Fruit fly (Drosophila melanogaster) whole organism, pupa: ENCODE data around the gene CG43321.

Experiments used
- CG10348 ChIP-seq: fragments of 200-800 bp; sonication (Bioruptor generic); IDR thresholded peaks from 2 replicates; pipeline ENCODE4 v1.3.6; 2022; ENCODE audit warnings: missing biosample characterization, missing genetic modification characterization
- CG12605 ChIP-seq: fragments of 200-800 bp; sonication (Bioruptor generic); IDR thresholded peaks from 2 replicates; pipeline ENCODE4 v1.3.6; 2022; ENCODE audit warnings: missing biosample characterization, missing genetic modification characterization
- CG13204 ChIP-seq: fragments of 200-800 bp; sonication (Bioruptor generic); optimal IDR thresholded peaks from 2 replicates; lab custom pipeline; 2018; ENCODE audit warnings: missing biosample characterization, mild to moderate bottlenecking, missing genetic modification characterization, moderate library complexity
- CG14655 ChIP-seq: fragments of 200-800 bp; sonication (Bioruptor generic); optimal IDR thresholded peaks from 3 replicates; lab custom pipeline; 2017; ENCODE audit warnings: mild to moderate bottlenecking, missing biosample characterization, missing genetic modification reagents, missing genetic modification characterization
- CG15710 ChIP-seq: fragments of 200-800 bp; sonication (Bioruptor generic); optimal IDR thresholded peaks from 2 replicates; lab custom pipeline; 2018; ENCODE audit warnings: missing biosample characterization, mild to moderate bottlenecking, missing genetic modification characterization, moderate library complexity
- CG17806 ChIP-seq: fragments of 200-800 bp; sonication (Bioruptor generic); optimal IDR thresholded peaks from 2 replicates; lab custom pipeline; 2018; ENCODE audit warnings: missing biosample characterization, mild to moderate bottlenecking, missing genetic modification characterization, moderate library complexity
- CG32121 ChIP-seq: fragments of 200-800 bp; sonication (Bioruptor generic); IDR thresholded peaks from 2 replicates; pipeline ENCODE4 v1.3.6; 2022; ENCODE audit warnings: missing biosample characterization, missing genetic modification characterization
- CG34367 ChIP-seq: fragments of 200-800 bp; sonication (Bioruptor generic); optimal IDR thresholded peaks from 2 replicates; lab custom pipeline; 2018; ENCODE audit warnings: missing biosample characterization, mild to moderate bottlenecking, missing genetic modification characterization
- CG4496 ChIP-seq: fragments of 200-800 bp; sonication (Bioruptor generic); IDR thresholded peaks from 3 replicates; pipeline ENCODE4 v1.3.6; 2022; ENCODE audit warnings: missing biosample characterization, missing genetic modification characterization
- CG8159 ChIP-seq: fragments of 200-800 bp; sonication (Bioruptor generic); optimal IDR thresholded peaks from 3 replicates; lab custom pipeline; 2018; ENCODE audit warnings: missing biosample characterization, mild to moderate bottlenecking, missing genetic modification characterization, moderate library complexity
- CG8301 ChIP-seq: fragments of 200-800 bp; sonication (Bioruptor generic); optimal IDR thresholded peaks from 2 replicates; lab custom pipeline; 2018; ENCODE audit warnings: missing biosample characterization, mild to moderate bottlenecking, missing genetic modification characterization
- CG9948 ChIP-seq: fragments of 200-800 bp; sonication (Bioruptor generic); optimal IDR thresholded peaks from 2 replicates; lab custom pipeline; 2018; ENCODE audit warnings: missing biosample characterization, mild to moderate bottlenecking, missing genetic modification characterization, moderate library complexity
- D1 ChIP-seq: fragments of 200-800 bp; sonication (Bioruptor generic); optimal IDR thresholded peaks from 2 replicates; lab custom pipeline; 2018; ENCODE audit warnings: missing biosample characterization, mild to moderate bottlenecking, missing genetic modification characterization, moderate library complexity
- EcR ChIP-seq: fragments of 200-800 bp; sonication (Bioruptor generic); optimal IDR thresholded peaks from 3 replicates; lab custom pipeline; 2019; ENCODE audit warnings: missing biosample characterization, missing genetic modification characterization, mild to moderate bottlenecking, moderate library complexity, missing genetic modification reagents
- Ets98B ChIP-seq: fragments of 200-800 bp; sonication (Bioruptor generic); IDR thresholded peaks from 2 replicates; pipeline ENCODE4 v1.3.6; 2022; ENCODE audit warnings: missing biosample characterization, missing genetic modification characterization
- Pif1A ChIP-seq: fragments of 200-800 bp; sonication (Bioruptor generic); optimal IDR thresholded peaks from 3 replicates; lab custom pipeline; 2016; ENCODE audit warnings: missing biosample characterization, missing genetic modification characterization
- Pif1B ChIP-seq: fragments of 200-800 bp; sonication (Bioruptor generic); optimal IDR thresholded peaks from 3 replicates; lab custom pipeline; 2016; ENCODE audit warnings: missing biosample characterization, missing genetic modification characterization
- Snoo ChIP-seq: fragments of 200-800 bp; sonication (Bioruptor generic); optimal IDR thresholded peaks from 3 replicates; lab custom pipeline; 2017; ENCODE audit warnings: missing biosample characterization, mild to moderate bottlenecking, missing genetic modification characterization, inconsistent platforms
- fd96Ca ChIP-seq: fragments of 200-800 bp; sonication (Bioruptor generic); IDR thresholded peaks from 3 replicates; pipeline ENCODE4 v1.3.6; 2022; ENCODE audit warnings: missing biosample characterization, missing genetic modification characterization
- gl ChIP-seq: fragments of 200-800 bp; sonication (Bioruptor generic); optimal IDR thresholded peaks from 2 replicates; lab custom pipeline; 2018; ENCODE audit warnings: missing biosample characterization, mild to moderate bottlenecking, missing genetic modification characterization
- rn ChIP-seq: fragments of 200-800 bp; sonication (Bioruptor generic); IDR thresholded peaks from 2 replicates; pipeline ENCODE4 v1.3.6; 2022; ENCODE audit warnings: missing biosample characterization, missing genetic modification characterization

The CG43321 gene

dm6 chr2L:7025247-7025646 is 13.2 kb downstream of the CG43321 start:
- TF ChIP-seq gl (tag; lab: Kevin White, UChicago): no peak
- TF ChIP-seq EcR (GFP tag; lab: Kevin White, UChicago): no peak
- TF ChIP-seq CG34367 (tag; lab: Kevin White, UChicago): no peak
- no peak for TF ChIP-seq CG14655
- TF ChIP-seq CG32121 (GFP tag; lab: Robert Waterston, UW): no peak
- no peak for TF ChIP-seq CG8301 (tag; lab: Kevin White, UChicago)
- no peak for TF ChIP-seq Ets98B (GFP tag; lab: Robert Waterston, UW)
- TF ChIP-seq rn: no peak
- TF ChIP-seq fd96Ca (GFP tag; lab: Robert Waterston, UW): no peak
- no peak for TF ChIP-seq CG9948 (tag; lab: Kevin White, UChicago)
- no peak for TF ChIP-seq Pif1A (GFP tag; lab: Kevin White, UChicago)
- no peak for TF ChIP-seq CG17806
- TF ChIP-seq D1 (tag; lab: Kevin White, UChicago): no peak

- no peak for TF ChIP-seq CG14655
- TF ChIP-seq EcR (GFP tag; lab: Kevin White, UChicago): no peak
- no peak for TF ChIP-seq CG4496 (GFP tag; lab: Robert Waterston, UW)
- no peak for TF ChIP-seq CG8159
- TF ChIP-seq CG34367 (tag; lab: Kevin White, UChicago): no peak
- no peak for TF ChIP-seq CG17806
- TF ChIP-seq CG10348 (GFP tag; lab: Robert Waterston, UW): no peak
- no peak for TF ChIP-seq Pif1A (GFP tag; lab: Kevin White, UChicago)
- no peak for TF ChIP-seq Ets98B (GFP tag; lab: Robert Waterston, UW)
- TF ChIP-seq Snoo (tag; lab: Kevin White, UChicago): no peak
- TF ChIP-seq CG32121 (GFP tag; lab: Robert Waterston, UW): no peak
- TF ChIP-seq Pif1B (GFP tag; lab: Kevin White, UChicago): no peak
- no peak for TF ChIP-seq CG9948 (tag; lab: Kevin White, UChicago)
These were observed 14.2 kb downstream of the CG43321 start for dm6 chr2L:7026308-7026707.

- TF ChIP-seq CG17806 (no peak), CG34367 (tag; lab: Kevin White, UChicago) (no peak), CG8159 (no peak), CG14655 (no peak), fd96Ca (GFP tag; lab: Robert Waterston, UW) (no peak), D1 (tag; lab: Kevin White, UChicago) (no peak), CG4496 (GFP tag; lab: Robert Waterston, UW) (peak; percentile 42; the same call in 1 of the 3 replicates), Snoo (tag; lab: Kevin White, UChicago) (no peak), CG13204 (GFP tag; lab: Kevin White, UChicago) (no peak), CG10348 (GFP tag; lab: Robert Waterston, UW) (no peak), gl (tag; lab: Kevin White, UChicago) (no peak), Ets98B (GFP tag; lab: Robert Waterston, UW) (no peak), Pif1B (GFP tag; lab: Kevin White, UChicago) (no peak), CG8301 (tag; lab: Kevin White, UChicago) (no peak), CG9948 (tag; lab: Kevin White, UChicago) (peak; percentile 2), CG15710 (tag; lab: Kevin White, UChicago) (no peak), EcR (GFP tag; lab: Kevin White, UChicago) (peak; percentile 2), CG32121 (GFP tag; lab: Robert Waterston, UW) (no peak), rn (no peak), Pif1A (GFP tag; lab: Kevin White, UChicago) (peak; percentile 35), CG12605 (GFP tag; lab: Robert Waterston, UW) (no peak)
These were observed 15.2 kb downstream of the CG43321 start, which contains the start of the genes CG31908 and MME1 for dm6 chr2L:7026988-7027908. CG31908 (minus strand) TSS chr2L:7027389. MME1 (plus strand) TSS chr2L:7027526.

dm6 chr2L:7028440-7028839 is 16.4 kb downstream of the CG43321 start:
- TF ChIP-seq CG8159: no peak
- no peak for TF ChIP-seq Pif1B (GFP tag; lab: Kevin White, UChicago)
- no peak for TF ChIP-seq CG17806
- no peak for TF ChIP-seq CG15710 (tag; lab: Kevin White, UChicago)
- no peak for TF ChIP-seq Ets98B (GFP tag; lab: Robert Waterston, UW)
- TF ChIP-seq, all 21 proteins: peak for 0

- TF ChIP-seq Pif1B (GFP tag; lab: Kevin White, UChicago): no peak
- TF ChIP-seq D1 (tag; lab: Kevin White, UChicago): no peak
- TF ChIP-seq Ets98B (GFP tag; lab: Robert Waterston, UW): no peak
- no peak for TF ChIP-seq EcR (GFP tag; lab: Kevin White, UChicago)
- TF ChIP-seq CG8159: no peak
- no peak for TF ChIP-seq CG10348 (GFP tag; lab: Robert Waterston, UW)
- no peak for TF ChIP-seq Pif1A (GFP tag; lab: Kevin White, UChicago)
- no peak for TF ChIP-seq CG15710 (tag; lab: Kevin White, UChicago)
- no peak for TF ChIP-seq fd96Ca (GFP tag; lab: Robert Waterston, UW)
- TF ChIP-seq CG14655: no peak
- no peak for TF ChIP-seq CG8301 (tag; lab: Kevin White, UChicago)
- no peak for TF ChIP-seq CG4496 (GFP tag; lab: Robert Waterston, UW)
- TF ChIP-seq CG13204 (GFP tag; lab: Kevin White, UChicago): no peak
- no peak for TF ChIP-seq rn
- TF ChIP-seq CG34367 (tag; lab: Kevin White, UChicago): no peak
- no peak for TF ChIP-seq Snoo (tag; lab: Kevin White, UChicago)
- no peak for TF ChIP-seq gl (tag; lab: Kevin White, UChicago)
These were observed 16.9 kb downstream of the CG43321 start for dm6 chr2L:7028990-7029389.
